Worm (Caenorhabditis elegans): ENCODE data around the gene srv-27.

Gene srv-27

DNA sequence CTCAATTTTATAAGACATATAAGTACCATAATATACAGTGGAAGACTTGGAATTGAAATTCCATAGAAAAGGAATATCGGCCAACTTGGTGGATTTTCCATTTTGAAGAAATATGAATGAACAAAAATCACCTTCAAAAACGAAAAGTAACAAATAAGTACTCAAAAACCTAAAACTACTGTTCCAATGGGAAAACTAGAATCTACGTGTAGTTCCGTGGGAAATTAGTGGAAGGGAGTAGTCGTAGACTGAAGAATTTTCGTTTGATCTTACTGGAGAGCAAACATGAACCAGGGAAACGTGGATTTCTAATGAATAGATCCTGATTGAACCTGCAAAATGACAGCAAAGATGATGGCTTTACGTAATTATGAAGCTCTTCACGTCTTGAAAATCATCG, 26.2 kb downstream of the srv-27 start, which contains the start of gene srv-31:
TSS of gene srv-31 (minus strand) at position 101 of the 400 bp plus-strand sequence.
- TF ChIP-seq ama-1 (optimal IDR thresholded peaks at IDR 0.05) = no peak
- no peak for TF ChIP-seq ttx-3 (tag; optimal IDR thresholded peaks at IDR 0.05)
- no peak for TF ChIP-seq ceh-45 (GFP tag; IDR thresholded peaks at IDR 0.05)
- no peak for TF ChIP-seq unc-55 (GFP tag; optimal IDR thresholded peaks at IDR 0.05)
- TF ChIP-seq nfya-1 (tag; optimal IDR thresholded peaks at IDR 0.05) = no peak
- TF ChIP-seq C38D4.7 (GFP tag; optimal IDR thresholded peaks at IDR 0.05) = no peak
- TF ChIP-seq ztf-16 (tag; optimal IDR thresholded peaks at IDR 0.05) = no peak
- no peak for TF ChIP-seq hlh-13 (GFP tag; optimal IDR thresholded peaks at IDR 0.05)
- TF ChIP-seq unc-42 (tag; optimal IDR thresholded peaks at IDR 0.05) = no peak
- no peak for TF ChIP-seq rnt-1 (tag; optimal IDR thresholded peaks at IDR 0.05)
- no peak for TF ChIP-seq ceh-19 (GFP tag; optimal IDR thresholded peaks at IDR 0.05)
- no peak for TF ChIP-seq fkh-6 (tag; optimal IDR thresholded peaks at IDR 0.05)
- TF ChIP-seq elt-2 (tag; optimal IDR thresholded peaks at IDR 0.05) = no peak
- TF ChIP-seq ceh-31 (tag; optimal IDR thresholded peaks at IDR 0.05) = no peak
- no peak for TF ChIP-seq ahr-1 (tag; optimal IDR thresholded peaks at IDR 0.05)
- no peak for TF ChIP-seq dve-1 (tag; optimal IDR thresholded peaks at IDR 0.05)

DNA sequence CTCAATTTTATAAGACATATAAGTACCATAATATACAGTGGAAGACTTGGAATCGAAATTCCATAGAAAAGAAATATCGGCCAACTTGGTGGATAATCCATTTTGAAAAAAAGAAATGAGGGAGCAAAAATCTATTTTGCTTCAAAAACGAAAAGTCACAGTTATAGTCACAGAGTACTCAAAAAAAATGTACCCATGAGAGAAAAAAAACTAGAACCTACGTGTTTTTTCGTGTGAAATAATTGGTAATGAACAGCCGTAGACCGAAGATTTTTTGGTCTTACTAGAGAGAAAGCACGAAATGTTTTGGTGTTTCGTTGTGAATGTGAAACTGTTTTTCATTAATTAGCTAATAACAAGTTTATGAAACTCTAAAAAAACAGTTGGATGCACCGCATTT, 28.8 kb downstream of the srv-27 start, which contains the start of gene srv-30:
TSS of gene srv-30 (minus strand) at position 101 of the 400 bp plus-strand sequence.
- no peak for TF ChIP-seq Y22D7AL.16 (tag; optimal IDR thresholded peaks at IDR 0.05)

DNA sequence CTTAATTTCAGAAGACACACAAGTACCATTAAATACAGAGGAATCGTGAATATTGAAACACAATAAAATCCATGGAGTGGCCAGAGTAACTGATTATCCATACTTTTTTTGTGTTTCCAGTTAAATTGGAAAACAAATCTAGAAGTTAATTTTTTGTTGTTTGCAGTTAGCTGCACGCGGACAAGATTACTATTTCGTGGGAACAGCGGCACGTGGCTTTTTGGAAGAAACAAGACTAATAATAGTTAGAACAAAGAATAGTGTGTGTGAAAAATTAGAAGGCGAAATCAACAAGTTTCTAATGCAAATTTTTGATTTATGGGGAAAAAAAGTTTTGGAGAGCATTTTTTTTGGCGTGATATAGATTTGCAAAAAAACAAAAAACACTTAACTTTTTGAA, 31.7 kb downstream of the srv-27 start, which contains the start of gene srv-29:
TSS of gene srv-29 (minus strand) at position 101 of the 400 bp plus-strand sequence.
- TF ChIP-seq ceh-9 (tag; optimal IDR thresholded peaks at IDR 0.05) = no peak
- no peak for TF ChIP-seq ceh-22 (tag; optimal IDR thresholded peaks at IDR 0.05)
- no peak for TF ChIP-seq pag-3 (tag; optimal IDR thresholded peaks at IDR 0.05; ENCODE audit: borderline replicate concordance)
- no peak for TF ChIP-seq unc-42 (tag; optimal IDR thresholded peaks at IDR 0.05)
- TF ChIP-seq sox-2 (GFP tag; IDR thresholded peaks at IDR 0.05) = no peak
- TF ChIP-seq unc-86 (tag; optimal IDR thresholded peaks at IDR 0.05) = no peak
- no peak for TF ChIP-seq ets-4 (tag; optimal IDR thresholded peaks at IDR 0.05)
- TF ChIP-seq lim-6 (tag; optimal IDR thresholded peaks at IDR 0.05) = no peak
- no peak for TF ChIP-seq dve-1 (tag; optimal IDR thresholded peaks at IDR 0.05)
- no peak for TF ChIP-seq rnt-1 (tag; optimal IDR thresholded peaks at IDR 0.05)
- TF ChIP-seq pros-1 (tag; optimal IDR thresholded peaks at IDR 0.05) = no peak
- TF ChIP-seq ceh-24 (tag; optimal IDR thresholded peaks at IDR 0.05) = no peak
- TF ChIP-seq K09A11.1 (tag; optimal IDR thresholded peaks at IDR 0.05; ENCODE audit: insufficient read depth) = no peak
- no peak for TF ChIP-seq ceh-6 (GFP tag; optimal IDR thresholded peaks at IDR 0.05)
- TF ChIP-seq odd-2 (tag; optimal IDR thresholded peaks at IDR 0.05) = no peak
- no peak for TF ChIP-seq nhr-11 (tag; optimal IDR thresholded peaks at IDR 0.05)
- no peak for TF ChIP-seq pha-4 (tag; optimal IDR thresholded peaks at IDR 0.05)
- no peak for TF ChIP-seq pat-9 (tag; optimal IDR thresholded peaks at IDR 0.05)
- no peak for TF ChIP-seq K02D7.2 (tag; optimal IDR thresholded peaks at IDR 0.05)
- TF ChIP-seq gmeb-2 (tag; optimal IDR thresholded peaks at IDR 0.05) = no peak

DNA sequence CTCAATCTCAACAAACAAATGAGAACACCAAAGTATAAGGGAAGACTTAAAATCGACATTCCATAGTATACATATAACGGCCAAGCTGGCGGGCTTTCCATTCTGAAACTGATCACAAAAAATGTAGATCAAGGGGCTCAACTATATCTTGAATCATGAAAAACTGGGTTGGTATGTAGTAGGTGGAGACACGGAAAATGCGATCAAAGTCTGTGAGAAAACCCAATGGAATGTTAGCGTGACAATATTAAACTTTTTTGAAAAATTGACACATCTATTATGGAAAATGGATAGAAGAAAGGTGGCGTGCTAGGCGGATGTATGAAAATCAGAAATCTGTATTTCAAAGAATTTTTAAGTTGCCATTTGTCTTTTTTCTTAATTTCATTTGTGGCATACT, 34.9 kb downstream of the srv-27 start, which contains the start of gene srv-28:
TSS of gene srv-28 (minus strand) at position 101 of the 400 bp plus-strand sequence.
- TF ChIP-seq syd-9 (tag; optimal IDR thresholded peaks at IDR 0.05) = no peak
- TF ChIP-seq nhr-11 (tag; optimal IDR thresholded peaks at IDR 0.05) = no peak
- no peak for TF ChIP-seq fkh-10 (GFP tag; optimal IDR thresholded peaks at IDR 0.05)
- TF ChIP-seq ceh-18 (tag; optimal IDR thresholded peaks at IDR 0.05) = no peak
- TF ChIP-seq ceh-14 (tag; optimal IDR thresholded peaks at IDR 0.05) = no peak
- TF ChIP-seq ceh-2 (tag; optimal IDR thresholded peaks at IDR 0.05) = no peak
- TF ChIP-seq unc-42 (tag; optimal IDR thresholded peaks at IDR 0.05) = no peak
- no peak for TF ChIP-seq pag-3 (tag; optimal IDR thresholded peaks at IDR 0.05; ENCODE audit: borderline replicate concordance)
- TF ChIP-seq unc-55 (GFP tag; optimal IDR thresholded peaks at IDR 0.05) = no peak
- TF ChIP-seq elt-2 (tag; optimal IDR thresholded peaks at IDR 0.05) = no peak
- no peak for TF ChIP-seq pax-1 (tag; optimal IDR thresholded peaks at IDR 0.05)
- no peak for TF ChIP-seq pha-2 (tag; optimal IDR thresholded peaks at IDR 0.05)
- TF ChIP-seq ets-4 (tag; optimal IDR thresholded peaks at IDR 0.05) = no peak
- TF ChIP-seq pha-4 (tag; optimal IDR thresholded peaks at IDR 0.05) = no peak

All from whole organism, late embryonic.